Worm (Caenorhabditis elegans): ENCODE measurements around the gene ulp-3.

DNA sequence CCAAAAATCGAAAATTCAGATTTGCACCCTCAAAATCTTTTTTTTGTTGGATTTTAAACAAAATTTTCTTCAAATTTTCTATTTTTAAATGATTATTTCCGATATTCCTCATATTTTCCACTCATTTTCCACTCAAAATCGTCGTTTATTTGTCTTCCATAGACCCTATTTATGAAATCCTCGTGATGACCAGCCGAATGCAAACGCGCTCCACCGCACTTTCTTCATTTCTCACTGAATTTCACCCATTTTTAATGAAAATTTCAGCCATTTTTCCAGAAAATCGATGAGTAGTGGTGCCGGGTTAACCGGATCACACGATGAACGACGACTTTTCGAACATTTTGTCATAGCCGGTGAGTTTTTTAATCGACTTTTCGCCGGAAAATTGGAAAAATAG, 39.7 kb upstream of the ulp-3 start, which contains the start of gene denn-4:
- TF ChIP-seq ceh-16 (tag; optimal IDR thresholded peaks at IDR 0.05) (no peak), nhr-237 (tag; optimal IDR thresholded peaks at IDR 0.05) (no peak), mbf-1 (tag; optimal IDR thresholded peaks at IDR 0.05) (no peak), ztf-11 (tag; optimal IDR thresholded peaks at IDR 0.05) (no peak), F13H6.1 (tag; optimal IDR thresholded peaks at IDR 0.05) (no peak), nhr-23 (tag; optimal IDR thresholded peaks at IDR 0.05) (no peak), lin-39 (tag; optimal IDR thresholded peaks at IDR 0.05) (no peak), elt-1 (tag; optimal IDR thresholded peaks at IDR 0.05) (no peak), skn-1 (tag; optimal IDR thresholded peaks at IDR 0.05) (no peak), alr-1 (tag; optimal IDR thresholded peaks at IDR 0.05) (no peak), ama-1 (optimal IDR thresholded peaks at IDR 0.05) (no peak), sma-9 (GFP tag; optimal IDR thresholded peaks at IDR 0.05) (no peak), sma-9 (tag; optimal IDR thresholded peaks at IDR 0.05) (no peak)

Data from whole organism, L2 larva.